Worm (Caenorhabditis elegans) whole organism, young adult: Measurements from ENCODE around the gene C18D11.6.

ENCODE experiments used
- Y56A3A.18 ChIP-seq: fragments of 200-800 bp; sonication (Bioruptor generic); IDR thresholded peaks from 2 replicates; pipeline ENCODE4 v1.3.6; 2022; ENCODE audit warnings: missing genetic modification reagents, missing genetic modification characterization, missing compliant biosample characterization
- let-526 ChIP-seq: fragments of 200-800 bp; sonication (Bioruptor generic); IDR thresholded peaks from 2 replicates; pipeline ENCODE4 v1.3.6; 2022; ENCODE audit warnings: missing genetic modification reagents, missing genetic modification characterization, missing compliant biosample characterization

DNA sequence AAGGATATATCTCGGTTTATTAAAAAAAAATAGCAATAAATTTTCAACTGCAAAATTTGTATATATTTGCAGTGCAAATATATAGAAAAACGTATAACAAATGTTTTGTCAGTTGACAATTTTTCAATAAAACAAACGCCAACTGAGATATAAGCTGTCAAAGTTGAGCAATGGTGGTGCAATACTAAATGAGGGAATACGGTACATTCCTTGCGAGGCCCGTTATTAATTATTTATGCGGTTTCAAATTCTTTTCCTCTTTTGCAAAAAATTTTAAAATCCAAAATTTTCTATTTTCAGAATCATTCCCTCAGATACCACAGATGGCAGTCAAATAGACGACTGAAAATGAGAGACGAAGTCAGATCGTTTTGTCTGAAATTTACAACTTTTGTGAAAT lies 14.9 kb upstream of the C18D11.6 start, which contains the start of gene twk-39:
- TF ChIP-seq let-526 (GFP tag; lab: Robert Waterston, UW) (no peak), Y56A3A.18 (GFP tag; lab: Robert Waterston, UW) (no peak)
